Worm (Caenorhabditis elegans) whole organism, L4 larva: ENCODE measurements around the gene F14D7.14.

Experiments
- F49E8.2 ChIP-seq: sonication (generic microtip); optimal IDR thresholded peaks from 2 replicates; lab custom pipeline; 2016; ENCODE audit warnings: missing compliant biosample characterization, mild to moderate bottlenecking, missing genetic modification characterization, borderline replicate concordance
- lsy-2 ChIP-seq, 2 experiments: fragments of 150-350 bp in 1 of 2; sonication (generic microtip) in 1 of 2; optimal IDR thresholded peaks; 2 replicates each; lab custom pipeline; 2014 to 2017; ENCODE audit warnings: missing biosample characterization in 2 of 2, missing genetic modification characterization in 2 of 2

- no peak for TF ChIP-seq lsy-2 (tag; optimal IDR thresholded peaks at IDR 0.05; lab: Kevin White, UChicago)
- TF ChIP-seq F49E8.2 (tag; lab: Kevin White, UChicago) = no peak
Measured at ce11 chrV:14331477-14331876, 21.7 kb downstream of the F14D7.14 start, which contains the start of gene F47B8.8.
